Worm (Caenorhabditis elegans) whole organism, mixed stage, embryonic: ENCODE results near the gene epg-5.

ENCODE experiments used
- M03D4.4 ChIP-seq: sonication (generic microtip); optimal IDR thresholded peaks from 2 replicates; lab custom pipeline; 2017; ENCODE audit warnings: mild to moderate bottlenecking, missing genetic modification characterization, missing compliant biosample characterization

Gene epg-5

DNA sequence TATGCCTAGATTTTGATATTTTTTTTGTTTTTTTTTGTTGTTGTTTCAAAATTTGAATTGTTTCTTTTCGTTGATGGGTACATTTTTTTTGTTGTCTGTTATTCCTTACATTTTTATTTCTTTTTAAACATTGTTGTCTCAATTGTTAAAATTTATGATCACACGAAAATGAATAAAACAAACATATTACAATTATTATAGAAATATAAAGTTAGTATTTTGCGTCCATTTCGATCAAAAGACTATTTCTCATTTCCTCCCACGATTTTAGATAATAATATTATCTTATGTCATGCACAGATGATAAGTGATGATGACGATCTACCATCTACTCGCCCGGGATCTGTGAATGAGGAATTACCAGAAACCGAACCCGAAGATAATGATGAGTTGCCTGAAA, 54.5 kb downstream of the epg-5 start, which contains the start of gene wrn-1:
Gene wrn-1 (plus strand): TSS at position 301 of the 400 bp plus-strand sequence.
- no peak for TF ChIP-seq M03D4.4 (tag; lab: Kevin White, UChicago)
